Worm (Caenorhabditis elegans) whole organism, L1 larva: ENCODE results near the gene cku-80.
A peak's percentile ranks its signal among the peaks of the same experiment; 100 is the strongest.

Experiments used
- C04F5.9 ChIP-seq: sonication (generic microtip); optimal IDR thresholded peaks from 2 replicates; lab custom pipeline; 2016; ENCODE audit warnings: missing genetic modification characterization, missing compliant biosample characterization
- C16A3.4 ChIP-seq: fragments of 150-350 bp; optimal IDR thresholded peaks from 2 replicates; lab custom pipeline; 2014; ENCODE audit warnings: missing biosample characterization, missing genetic modification characterization
- C34B4.2 ChIP-seq: sonication (generic microtip); optimal IDR thresholded peaks from 2 replicates; lab custom pipeline; 2017; ENCODE audit warnings: mild to moderate bottlenecking, missing genetic modification characterization, missing compliant biosample characterization
- F16B12.6 ChIP-seq: fragments of 150-350 bp; optimal IDR thresholded peaks from 2 replicates; lab custom pipeline; 2014; ENCODE audit warnings: missing biosample characterization, missing genetic modification characterization
- Y116A8C.19 ChIP-seq: sonication (generic microtip); optimal IDR thresholded peaks from 2 replicates; lab custom pipeline; 2016; ENCODE audit warnings: missing compliant biosample characterization, missing genetic modification characterization, borderline replicate concordance
- aha-1 ChIP-seq: fragments of 150-350 bp; optimal IDR thresholded peaks from 2 replicates; lab custom pipeline; 2014; ENCODE audit warnings: missing biosample characterization, missing genetic modification characterization
- aly-2 ChIP-seq: fragments of 150-350 bp; optimal IDR thresholded peaks from 2 replicates; lab custom pipeline; 2014; ENCODE audit warnings: missing biosample characterization, missing genetic modification characterization
- blmp-1 ChIP-seq: fragments of 150-350 bp; optimal IDR thresholded peaks from 2 replicates; lab custom pipeline; 2014; ENCODE audit warnings: missing biosample characterization, missing genetic modification characterization
- ceh-82 ChIP-seq, 3 experiments: fragments of 150-350 bp in 1 of 3; sonication (generic microtip) in 2 of 3; optimal IDR thresholded peaks; 2 replicates each; lab custom pipeline; 2014 to 2017; ENCODE audit warnings: missing biosample characterization in 3 of 3, missing genetic modification characterization in 3 of 3
- dsc-1 ChIP-seq: sonication (generic microtip); optimal IDR thresholded peaks from 2 replicates; lab custom pipeline; 2016; ENCODE audit warnings: mild to moderate bottlenecking, missing genetic modification characterization, missing compliant biosample characterization
- efl-3 ChIP-seq: fragments of 200-800 bp; sonication (Bioruptor generic); optimal IDR thresholded peaks from 2 replicates; lab custom pipeline; 2018; ENCODE audit warnings: mild to moderate bottlenecking, missing genetic modification characterization, missing compliant biosample characterization
- egl-13 ChIP-seq: sonication (generic microtip); optimal IDR thresholded peaks from 2 replicates; lab custom pipeline; 2016; ENCODE audit warnings: missing genotype, missing genetic modification reagents, missing genetic modification characterization, missing compliant biosample characterization
- egl-27 ChIP-seq, 2 experiments: fragments of 150-350 bp in 1 of 2; sonication (generic microtip); optimal IDR thresholded peaks; 3 replicates each; lab custom pipeline; 2017 to 2018; ENCODE audit warnings: missing biosample characterization in 2 of 2, missing genetic modification characterization in 2 of 2, missing genetic modification reagents in 2 of 2
- elt-3 ChIP-seq, 6 experiments: fragments of 150-350 bp in 1 of 6; sonication (generic microtip); optimal IDR thresholded peaks; 2 replicates each; lab custom pipeline; 2017 to 2018; ENCODE audit warnings: missing biosample characterization in 6 of 6, missing genetic modification characterization in 6 of 6, inconsistent platforms in 1 of 6
- fkh-10 ChIP-seq: sonication (generic microtip); optimal IDR thresholded peaks from 2 replicates; lab custom pipeline; 2017; ENCODE audit warnings: missing biosample characterization, missing genetic modification reagents, missing genetic modification characterization
- fkh-8 ChIP-seq: sonication (generic microtip); optimal IDR thresholded peaks from 2 replicates; lab custom pipeline; 2016; ENCODE audit warnings: mild to moderate bottlenecking, missing genetic modification characterization, missing compliant biosample characterization
- grh-1 ChIP-seq: fragments of 200-800 bp; sonication (Bioruptor generic); IDR thresholded peaks from 2 replicates; pipeline ENCODE4 v1.3.6; 2022; ENCODE audit warnings: missing genetic modification reagents, missing genetic modification characterization, missing compliant biosample characterization
- hlh-17 ChIP-seq: fragments of 200-800 bp; sonication (Bioruptor generic); optimal IDR thresholded peaks from 2 replicates; lab custom pipeline; 2018; ENCODE audit warnings: missing genetic modification characterization, mild to moderate bottlenecking, missing compliant biosample characterization, moderate library complexity, borderline replicate concordance
- hpl-2 ChIP-seq: fragments of 150-350 bp; optimal IDR thresholded peaks from 2 replicates; lab custom pipeline; 2014; ENCODE audit warnings: missing biosample characterization, missing genetic modification reagents, missing genetic modification characterization
- irx-1 ChIP-seq: sonication (generic microtip); optimal IDR thresholded peaks from 2 replicates; lab custom pipeline; 2016; ENCODE audit warnings: missing genetic modification characterization, missing compliant biosample characterization
- jun-1 ChIP-seq: fragments of 150-350 bp; optimal IDR thresholded peaks from 2 replicates; lab custom pipeline; 2014; ENCODE audit warnings: missing biosample characterization, missing genetic modification reagents, missing genetic modification characterization
- lin-13 ChIP-seq: fragments of 150-350 bp; optimal IDR thresholded peaks from 2 replicates; lab custom pipeline; 2014; ENCODE audit warnings: missing biosample characterization, missing genetic modification reagents, missing genetic modification characterization
- lin-14 ChIP-seq: fragments of 200-800 bp; sonication (Bioruptor generic); optimal IDR thresholded peaks from 2 replicates; lab custom pipeline; 2018; ENCODE audit warnings: mild to moderate bottlenecking, missing genetic modification characterization, moderate library complexity, missing compliant biosample characterization
- lin-15B ChIP-seq: fragments of 150-350 bp; sonication (generic microtip); optimal IDR thresholded peaks from 3 replicates; lab custom pipeline; 2014; ENCODE audit warnings: missing biosample characterization, missing genetic modification characterization
- lin-35 ChIP-seq, 2 experiments: fragments of 150-350 bp; optimal IDR thresholded peaks; 2 replicates each; lab custom pipeline; 2014; ENCODE audit warnings: missing biosample characterization in 2 of 2, missing genetic modification characterization in 2 of 2, missing genetic modification reagents in 2 of 2
- lir-3 ChIP-seq: sonication (generic microtip); optimal IDR thresholded peaks from 2 replicates; lab custom pipeline; 2016; ENCODE audit warnings: mild to moderate bottlenecking, missing genetic modification characterization, moderate library complexity, missing compliant biosample characterization; ENCODE audit not compliant: poor library complexity
- mab-9 ChIP-seq: fragments of 200-800 bp; sonication (Bioruptor generic); IDR thresholded peaks from 2 replicates; pipeline ENCODE4 v1.3.6; 2022; ENCODE audit warnings: missing genetic modification reagents, missing genetic modification characterization, missing compliant biosample characterization
- mdl-1 ChIP-seq, 2 experiments: fragments of 150-350 bp; optimal IDR thresholded peaks; 2 replicates each; lab custom pipeline; 2014 to 2017; ENCODE audit warnings: missing biosample characterization in 2 of 2, missing genetic modification characterization in 2 of 2, inconsistent platforms in 1 of 2
- nhr-11 ChIP-seq: fragments of 150-350 bp; optimal IDR thresholded peaks from 2 replicates; lab custom pipeline; 2014; ENCODE audit warnings: missing biosample characterization, missing genetic modification characterization
- nhr-12 ChIP-seq: sonication (generic microtip); optimal IDR thresholded peaks from 2 replicates; lab custom pipeline; 2017; ENCODE audit warnings: missing biosample characterization, missing genetic modification characterization
- nhr-237 ChIP-seq: fragments of 150-350 bp; optimal IDR thresholded peaks from 2 replicates; lab custom pipeline; 2014; ENCODE audit warnings: missing biosample characterization, missing genetic modification characterization
- nhr-28 ChIP-seq: fragments of 150-350 bp; optimal IDR thresholded peaks from 2 replicates; lab custom pipeline; 2014; ENCODE audit warnings: missing biosample characterization, missing genetic modification characterization
- nhr-71 ChIP-seq: sonication (generic microtip); optimal IDR thresholded peaks from 2 replicates; lab custom pipeline; 2016; ENCODE audit warnings: mild to moderate bottlenecking, missing genetic modification characterization, moderate library complexity, missing compliant biosample characterization
- nhr-76 ChIP-seq: sonication (generic microtip); optimal IDR thresholded peaks from 2 replicates; lab custom pipeline; 2017; ENCODE audit warnings: missing biosample characterization, missing genetic modification characterization
- nhr-85 ChIP-seq: sonication (generic microtip); peaks from one replicate; lab custom pipeline; 2016; ENCODE audit warnings: missing genetic modification characterization, inconsistent platforms, missing compliant biosample characterization
- nhr-90 ChIP-seq: sonication (generic microtip); optimal IDR thresholded peaks from 2 replicates; lab custom pipeline; 2016; ENCODE audit warnings: mild to moderate bottlenecking, missing genetic modification characterization, missing compliant biosample characterization; ENCODE audit not compliant: poor library complexity
- pag-3 ChIP-seq: sonication (generic microtip); optimal IDR thresholded peaks from 2 replicates; lab custom pipeline; 2017; ENCODE audit warnings: missing genetic modification characterization, mild to moderate bottlenecking, missing compliant biosample characterization, antibody characterized with exemption, borderline replicate concordance; ENCODE audit not compliant: insufficient read depth
- pqm-1 ChIP-seq: sonication (generic microtip); optimal IDR thresholded peaks from 3 replicates; lab custom pipeline; 2017; ENCODE audit warnings: missing biosample characterization, missing genetic modification characterization
- rnt-1 ChIP-seq: sonication (generic microtip); optimal IDR thresholded peaks from 2 replicates; lab custom pipeline; 2016; ENCODE audit warnings: mild to moderate bottlenecking, missing genetic modification characterization, moderate library complexity, missing compliant biosample characterization
- skn-1 ChIP-seq: fragments of 150-350 bp; optimal IDR thresholded peaks from 2 replicates; lab custom pipeline; 2014; ENCODE audit warnings: missing biosample characterization, missing genetic modification characterization
- snpc-4 ChIP-seq: fragments of 150-350 bp; optimal IDR thresholded peaks from 2 replicates; lab custom pipeline; 2014; ENCODE audit warnings: missing biosample characterization, missing genetic modification characterization
- snu-23 ChIP-seq: sonication (generic microtip); optimal IDR thresholded peaks from 2 replicates; lab custom pipeline; 2016; ENCODE audit warnings: missing genetic modification characterization, missing compliant biosample characterization
- sox-4 ChIP-seq: sonication (generic microtip); optimal IDR thresholded peaks from 2 replicates; lab custom pipeline; 2016; ENCODE audit warnings: missing genetic modification characterization, missing compliant biosample characterization
- sup-37 ChIP-seq: fragments of 200-800 bp; sonication (Bioruptor generic); optimal IDR thresholded peaks from 2 replicates; lab custom pipeline; 2018; ENCODE audit warnings: mild to moderate bottlenecking, missing genetic modification characterization, missing compliant biosample characterization
- swsn-7 ChIP-seq: sonication (generic microtip); optimal IDR thresholded peaks from 2 replicates; lab custom pipeline; 2016; ENCODE audit warnings: missing genetic modification characterization, missing compliant biosample characterization
- tbx-2 ChIP-seq: sonication (generic microtip); optimal IDR thresholded peaks from 2 replicates; lab custom pipeline; 2016; ENCODE audit warnings: missing genetic modification characterization, missing compliant biosample characterization
- unc-130 ChIP-seq: fragments of 150-350 bp; optimal IDR thresholded peaks from 2 replicates; lab custom pipeline; 2017; ENCODE audit warnings: missing biosample characterization, missing genetic modification characterization, inconsistent platforms
- unc-86 ChIP-seq: sonication (generic microtip); optimal IDR thresholded peaks from 2 replicates; lab custom pipeline; 2016; ENCODE audit warnings: missing genetic modification characterization, missing compliant biosample characterization
- vab-15 ChIP-seq: sonication (generic microtip); optimal IDR thresholded peaks from 2 replicates; lab custom pipeline; 2017; ENCODE audit warnings: missing genotype, mild to moderate bottlenecking, missing genetic modification characterization, missing compliant biosample characterization
- xbp-1 ChIP-seq: sonication (generic microtip); optimal IDR thresholded peaks from 2 replicates; lab custom pipeline; 2016; ENCODE audit warnings: missing genetic modification characterization, missing compliant biosample characterization
- zag-1 ChIP-seq: fragments of 150-350 bp; optimal IDR thresholded peaks from 2 replicates; lab custom pipeline; 2014; ENCODE audit warnings: missing biosample characterization, missing genetic modification characterization

cku-80 gene

ce11 chrIII:4419117-4419978 lies at the start of gene cku-80, which contains the start of gene R07E5.7:
cku-80 (plus strand) TSS chrIII:4419848.
R07E5.7 (minus strand) TSS chrIII:4419167.
- TF ChIP-seq rnt-1 (peak; percentile 78), aly-2 (no peak), nhr-90 (tag; lab: Kevin White, UChicago) (peak; percentile 55), vab-15 (tag; lab: Kevin White, UChicago) (no peak), mdl-1 (tag; optimal IDR thresholded peaks at IDR 0.05; lab: Kevin White, UChicago) (peak in 1 of 2 experiments; percentile 41), tbx-2 (peak; percentile 53), xbp-1 (peak; percentile 61), F16B12.6 (tag; lab: Kevin White, UChicago) (peak; percentile 96), egl-27 (tag; optimal IDR thresholded peaks at IDR 0.05; lab: Kevin White, UChicago) (no peak), efl-3 (GFP tag; lab: Kevin White, UChicago) (no peak), snu-23 (GFP tag; lab: Kevin White, UChicago) (peak; percentile 84), nhr-76 (no peak), nhr-11 (tag; lab: Kevin White, UChicago) (no peak), lir-3 (tag; lab: Kevin White, UChicago) (no peak), unc-130 (peak; percentile 56), blmp-1 (peak; percentile 51), Y116A8C.19 (tag; lab: Kevin White, UChicago) (no peak), sox-4 (tag; lab: Kevin White, UChicago) (peak; percentile 42), hpl-2 (GFP tag; lab: Kevin White, UChicago) (no peak), lin-15B (tag; lab: Kevin White, UChicago) (peak; percentile 62), nhr-85 (tag; lab: Kevin White, UChicago) (peak; percentile 75), irx-1 (peak; percentile 42), pag-3 (tag; lab: Kevin White, UChicago) (no peak), C34B4.2 (tag; lab: Kevin White, UChicago) (no peak), ceh-82 (tag; optimal IDR thresholded peaks at IDR 0.05; lab: Kevin White, UChicago) (peak; percentile 6 to 68 (median 58)), pqm-1 (tag; lab: Kevin White, UChicago) (no peak), elt-3 (tag; optimal IDR thresholded peaks at IDR 0.05; lab: Kevin White, UChicago) (peak in 2 of 6 experiments; percentile 44 to 47), nhr-12 (tag; lab: Kevin White, UChicago) (no peak), aha-1 (peak; percentile 28), nhr-71 (peak; percentile 78), sup-37 (GFP tag; lab: Kevin White, UChicago) (no peak), unc-86 (tag; lab: Kevin White, UChicago) (peak; percentile 46), lin-14 (GFP tag; lab: Kevin White, UChicago) (no peak), jun-1 (no peak), lin-35 (GFP tag; optimal IDR thresholded peaks at IDR 0.05; lab: Kevin White, UChicago) (peak; percentile 84 to 95), zag-1 (tag; lab: Kevin White, UChicago) (no peak), C16A3.4 (tag; lab: Kevin White, UChicago) (peak; percentile 70), hlh-17 (GFP tag; lab: Kevin White, UChicago) (no peak), C04F5.9 (tag; lab: Kevin White, UChicago) (peak; percentile 31), grh-1 (GFP tag; lab: Robert Waterston, UW) (no peak), snpc-4 (tag; lab: Kevin White, UChicago) (peak; percentile 44), egl-13 (no peak), mab-9 (GFP tag; lab: Robert Waterston, UW) (no peak), dsc-1 (tag; lab: Kevin White, UChicago) (peak; percentile 40), swsn-7 (tag; lab: Kevin White, UChicago) (peak; percentile 54), fkh-8 (peak; percentile 30), lin-13 (GFP tag; lab: Kevin White, UChicago) (peak; percentile 51), fkh-10 (GFP tag; lab: Kevin White, UChicago) (no peak), nhr-237 (tag; lab: Kevin White, UChicago) (no peak), skn-1 (no peak), nhr-28 (tag; lab: Kevin White, UChicago) (no peak)
